Fruit fly (Drosophila melanogaster): ENCODE measurements around the gene cic.

DNA sequence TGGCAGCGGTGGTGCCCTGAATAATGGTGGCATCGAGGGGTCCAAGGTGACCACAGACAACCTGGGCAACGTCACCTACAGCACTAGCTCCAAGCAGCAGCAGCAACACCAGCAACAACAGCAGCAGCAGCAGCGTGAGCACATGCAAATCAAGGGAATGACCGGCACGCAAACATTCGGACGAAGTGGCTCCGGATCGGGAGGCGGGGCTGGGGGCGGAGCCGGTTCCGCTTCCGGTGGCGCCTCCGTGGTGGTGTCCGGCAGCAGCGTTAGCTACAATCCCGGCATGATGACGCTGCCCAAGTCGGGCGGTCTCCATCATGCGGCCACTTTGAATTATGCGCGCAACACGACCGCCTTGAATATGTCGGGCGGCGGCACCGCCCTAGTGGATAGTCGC lies 25.0 kb upstream of the cic start:
- no peak for TF ChIP-seq CG16779 (tag; optimal IDR thresholded peaks at IDR 0.05)
- TF ChIP-seq vri (GFP tag; optimal IDR thresholded peaks at IDR 0.05) = no peak
- no peak for TF ChIP-seq fd59A (GFP tag; optimal IDR thresholded peaks at IDR 0.05)
